Fruit fly (Drosophila melanogaster) whole organism, embryonic: ENCODE measurements around the gene Atg5.
A peak's percentile ranks its signal among the peaks of the same experiment; 100 is the strongest.

Experiments used
- Awh ChIP-seq: fragments of 200-800 bp; sonication (Bioruptor generic); IDR thresholded peaks from 2 replicates; pipeline ENCODE4, ENCODE4 v1.3.6; 2022; ENCODE audit warnings: missing biosample characterization, missing genetic modification characterization
- CG10543 ChIP-seq: fragments of 200-800 bp; sonication (Bioruptor generic); optimal IDR thresholded peaks from 3 replicates; lab custom pipeline; 2017; ENCODE audit warnings: missing biosample characterization, mild to moderate bottlenecking, missing genetic modification characterization, moderate library complexity
- CG11723 ChIP-seq: fragments of 200-800 bp; sonication (Bioruptor generic); optimal IDR thresholded peaks from 2 replicates; lab custom pipeline; 2017; ENCODE audit warnings: missing biosample characterization, mild to moderate bottlenecking, missing genetic modification characterization
- CG12155 ChIP-seq: fragments of 200-800 bp; sonication (Bioruptor generic); optimal IDR thresholded peaks from 3 replicates; lab custom pipeline; 2016; ENCODE audit warnings: missing biosample characterization, missing genetic modification characterization
- CG13624 ChIP-seq: fragments of 200-800 bp; sonication (Bioruptor generic); optimal IDR thresholded peaks from 2 replicates; lab custom pipeline; 2016; ENCODE audit warnings: missing biosample characterization, missing genetic modification characterization
- CG15269 ChIP-seq: fragments of 200-800 bp; sonication (Bioruptor generic); optimal IDR thresholded peaks from 2 replicates; lab custom pipeline; 2018; ENCODE audit warnings: missing biosample characterization, mild to moderate bottlenecking, missing genetic modification characterization, moderate library complexity
- CG15514 ChIP-seq: fragments of 200-800 bp; sonication (Bioruptor generic); optimal IDR thresholded peaks from 3 replicates; lab custom pipeline; 2017; ENCODE audit warnings: missing biosample characterization, missing genetic modification characterization, mild to moderate bottlenecking, moderate library complexity, missing genetic modification reagents
- CG1602 ChIP-seq: fragments of 200-800 bp; sonication (Bioruptor generic); optimal IDR thresholded peaks from 3 replicates; lab custom pipeline; 2016; ENCODE audit warnings: missing biosample characterization, missing genetic modification characterization
- CG1647 ChIP-seq: fragments of 200-800 bp; sonication (Bioruptor generic); optimal IDR thresholded peaks from 3 replicates; lab custom pipeline; 2016; ENCODE audit warnings: missing biosample characterization, missing genetic modification characterization
- CG2120 ChIP-seq: fragments of 200-800 bp; sonication (Bioruptor generic); optimal IDR thresholded peaks from 3 replicates; lab custom pipeline; 2016; ENCODE audit warnings: missing biosample characterization, missing genetic modification characterization
- CG30403 ChIP-seq: fragments of 200-800 bp; sonication (Bioruptor generic); optimal IDR thresholded peaks from 3 replicates; lab custom pipeline; 2016; ENCODE audit warnings: missing biosample characterization, missing genetic modification characterization
- CG3407 ChIP-seq: fragments of 200-800 bp; sonication (Bioruptor generic); optimal IDR thresholded peaks from 2 replicates; lab custom pipeline; 2018; ENCODE audit warnings: missing biosample characterization, mild to moderate bottlenecking, missing genetic modification characterization
- CG4820 ChIP-seq: fragments of 200-800 bp; sonication (Bioruptor generic); optimal IDR thresholded peaks from 3 replicates; lab custom pipeline; 2016; ENCODE audit warnings: missing biosample characterization, missing genetic modification characterization
- CG5180 ChIP-seq: fragments of 200-800 bp; sonication (Bioruptor generic); optimal IDR thresholded peaks from 3 replicates; lab custom pipeline; 2017; ENCODE audit warnings: missing biosample characterization, missing genetic modification characterization, mild to moderate bottlenecking, moderate library complexity, missing genetic modification reagents
- CG6813 ChIP-seq: fragments of 200-800 bp; sonication (Bioruptor generic); optimal IDR thresholded peaks from 2 replicates; lab custom pipeline; 2017; ENCODE audit warnings: missing biosample characterization, missing genetic modification characterization, mild to moderate bottlenecking, moderate library complexity, missing genetic modification reagents
- CG7556 ChIP-seq: fragments of 200-800 bp; sonication (Bioruptor generic); optimal IDR thresholded peaks from 2 replicates; lab custom pipeline; 2017; ENCODE audit warnings: missing biosample characterization, mild to moderate bottlenecking, missing genetic modification characterization
- CG7839 ChIP-seq: fragments of 200-800 bp; sonication (Bioruptor generic); optimal IDR thresholded peaks from 3 replicates; lab custom pipeline; 2018; ENCODE audit warnings: missing biosample characterization, mild to moderate bottlenecking, missing genetic modification characterization, moderate library complexity
- CG8359 ChIP-seq: fragments of 200-800 bp; sonication (Bioruptor generic); optimal IDR thresholded peaks from 2 replicates; lab custom pipeline; 2017; ENCODE audit warnings: missing biosample characterization, mild to moderate bottlenecking, missing genetic modification characterization, borderline replicate concordance
- CG9817 ChIP-seq: fragments of 200-800 bp; sonication (Bioruptor generic); optimal IDR thresholded peaks from 2 replicates; lab custom pipeline; 2018; ENCODE audit warnings: missing biosample characterization, mild to moderate bottlenecking, missing genetic modification characterization, moderate library complexity
- CG9932 ChIP-seq: fragments of 200-800 bp; sonication (Bioruptor generic); IDR thresholded peaks from 2 replicates; pipeline ENCODE4 v1.3.6; 2022; ENCODE audit warnings: missing biosample characterization, missing genetic modification characterization
- CHES-1-like ChIP-seq: fragments of 200-800 bp; sonication (Bioruptor generic); optimal IDR thresholded peaks from 2 replicates; lab custom pipeline; 2016; ENCODE audit warnings: missing biosample characterization, missing genetic modification characterization
- Chrac-16 ChIP-seq: fragments of 200-800 bp; sonication (Bioruptor generic); optimal IDR thresholded peaks from 3 replicates; lab custom pipeline; 2016; ENCODE audit warnings: missing biosample characterization, missing genetic modification characterization
- HLH54F ChIP-seq: fragments of 200-800 bp; sonication (Bioruptor generic); optimal IDR thresholded peaks from 3 replicates; lab custom pipeline; 2016; ENCODE audit warnings: missing biosample characterization, missing genetic modification characterization
- Jarid2 ChIP-seq: fragments of 200-800 bp; sonication (Bioruptor generic); optimal IDR thresholded peaks from 3 replicates; lab custom pipeline; 2017; ENCODE audit warnings: mild to moderate bottlenecking, missing biosample characterization, missing genetic modification reagents, missing genetic modification characterization
- Lim3 ChIP-seq: fragments of 200-800 bp; sonication (Bioruptor generic); IDR thresholded peaks from 2 replicates; pipeline ENCODE4 v1.3.6; 2022; ENCODE audit warnings: missing biosample characterization, missing genetic modification characterization
- MESR4 ChIP-seq: fragments of 200-800 bp; sonication (Bioruptor generic); optimal IDR thresholded peaks from 2 replicates; lab custom pipeline; 2018; ENCODE audit warnings: missing biosample characterization, mild to moderate bottlenecking, missing genetic modification characterization, moderate library complexity
- Mad ChIP-seq: fragments of 200-800 bp; sonication (Bioruptor generic); optimal IDR thresholded peaks from 2 replicates; lab custom pipeline; 2016; ENCODE audit warnings: missing biosample characterization, missing genetic modification characterization
- Nf-YB ChIP-seq: fragments of 200-800 bp; sonication (Bioruptor generic); optimal IDR thresholded peaks from 3 replicates; lab custom pipeline; 2019; ENCODE audit warnings: missing biosample characterization, mild to moderate bottlenecking, missing genetic modification characterization, moderate library complexity
- NfI ChIP-seq: fragments of 200-800 bp; sonication (Bioruptor generic); optimal IDR thresholded peaks from 3 replicates; lab custom pipeline; 2018; ENCODE audit warnings: missing biosample characterization, mild to moderate bottlenecking, missing genetic modification characterization, moderate library complexity
- Trl ChIP-seq, 3 experiments: fragments of >200 bp in 2 of 3; fragments of 200-800 bp in 1 of 3; sonication (Bioruptor generic) in 1 of 3; optimal IDR thresholded peaks; 2 replicates in 1 of 3; 3 replicates in 2 of 3; lab custom pipeline; 2016 to 2017; ENCODE audit warnings: missing biosample characterization in 1 of 3, missing genetic modification characterization in 1 of 3
- aop ChIP-seq: fragments of 200-800 bp; sonication (Bioruptor generic); IDR thresholded peaks from 2 replicates; pipeline ENCODE4 v1.3.6; 2022; ENCODE audit warnings: missing biosample characterization, missing genetic modification characterization
- chif ChIP-seq, 2 experiments: fragments of 200-800 bp; sonication (Bioruptor generic); optimal IDR thresholded peaks; 3 replicates each; lab custom pipeline; 2016; ENCODE audit warnings: missing biosample characterization in 2 of 2, missing genetic modification characterization in 2 of 2
- corto ChIP-seq: fragments of 200-800 bp; sonication (Bioruptor generic); optimal IDR thresholded peaks from 2 replicates; lab custom pipeline; 2016; ENCODE audit warnings: missing biosample characterization, mild to moderate bottlenecking, missing genetic modification characterization, moderate library complexity
- dm ChIP-seq: fragments of 200-800 bp; sonication (Bioruptor generic); optimal IDR thresholded peaks from 3 replicates; lab custom pipeline; 2016; ENCODE audit warnings: missing biosample characterization, missing genetic modification characterization
- gem ChIP-seq: fragments of 200-800 bp; sonication (Bioruptor generic); optimal IDR thresholded peaks from 2 replicates; lab custom pipeline; 2019; ENCODE audit warnings: missing biosample characterization, mild to moderate bottlenecking, missing genetic modification characterization, moderate library complexity
- nom ChIP-seq: fragments of 200-800 bp; sonication (Bioruptor generic); optimal IDR thresholded peaks from 2 replicates; lab custom pipeline; 2017; ENCODE audit warnings: missing biosample characterization, missing genetic modification characterization, mild to moderate bottlenecking, moderate library complexity, missing genetic modification reagents
- odd ChIP-seq: fragments of 200-800 bp; sonication (Bioruptor generic); optimal IDR thresholded peaks from 2 replicates; lab custom pipeline; 2017; ENCODE audit warnings: missing biosample characterization, mild to moderate bottlenecking, missing genetic modification characterization
- phol ChIP-seq: fragments of 200-800 bp; sonication (Bioruptor generic); optimal IDR thresholded peaks from 3 replicates; lab custom pipeline; 2018; ENCODE audit warnings: missing biosample characterization, mild to moderate bottlenecking, missing genetic modification characterization, moderate library complexity
- prd ChIP-seq, 3 experiments: fragments of >200 bp in 2 of 3; fragments of 200-800 bp in 1 of 3; sonication (Bioruptor generic) in 1 of 3; optimal IDR thresholded peaks in 2 of 3; IDR thresholded peaks in 1 of 3; 2 replicates in 2 of 3; 3 replicates in 1 of 3; pipeline versions ENCODE4 v1.3.6 to Lab custom; 2017 to 2022; ENCODE audit warnings: missing biosample characterization in 1 of 3, missing genetic modification characterization in 1 of 3
- pros ChIP-seq: fragments of 200-800 bp; sonication (Bioruptor generic); optimal IDR thresholded peaks from 3 replicates; lab custom pipeline; 2019; ENCODE audit warnings: missing biosample characterization, mild to moderate bottlenecking, missing genetic modification characterization, moderate library complexity
- ranshi ChIP-seq: fragments of 200-800 bp; sonication (Bioruptor generic); IDR thresholded peaks from 2 replicates; pipeline ENCODE4 v1.3.6; 2022; ENCODE audit warnings: missing biosample characterization, missing genetic modification characterization
- row ChIP-seq: fragments of 200-800 bp; sonication (Bioruptor generic); IDR thresholded peaks from 3 replicates; pipeline ENCODE4 v1.3.6; 2022; ENCODE audit warnings: missing biosample characterization, missing genetic modification characterization
- sd ChIP-seq: fragments of 200-800 bp; sonication (Bioruptor generic); optimal IDR thresholded peaks from 3 replicates; lab custom pipeline; 2018; ENCODE audit warnings: missing biosample characterization, mild to moderate bottlenecking, missing genetic modification characterization, moderate library complexity
- sima ChIP-seq: fragments of 200-800 bp; sonication (Bioruptor generic); optimal IDR thresholded peaks from 2 replicates; lab custom pipeline; 2016; ENCODE audit warnings: missing biosample characterization, missing genetic modification characterization
- stc ChIP-seq: fragments of 200-800 bp; sonication (Bioruptor generic); IDR thresholded peaks from 2 replicates; pipeline ENCODE4 v1.3.6; 2022; ENCODE audit warnings: missing biosample characterization, missing genetic modification characterization
- vnd ChIP-seq: fragments of 200-800 bp; sonication (Bioruptor generic); IDR thresholded peaks from 3 replicates; pipeline ENCODE4 v1.3.6; 2022; ENCODE audit warnings: missing biosample characterization, missing genetic modification characterization; ENCODE audit not compliant: partially characterized antibody

The Atg5 gene

dm6 chrX:7299399-7300355 is 23.9 kb downstream of the Atg5 start (continued):
- TF ChIP-seq CG4820: peak; percentile 22
- TF ChIP-seq CG1602 (GFP tag; lab: Kevin White, UChicago): peak; percentile 26
- no peak for TF ChIP-seq MESR4 (GFP tag; lab: Kevin White, UChicago)
- TF ChIP-seq Nf-YB (GFP tag; lab: Kevin White, UChicago): no peak
- TF ChIP-seq ranshi (GFP tag; lab: Robert Waterston, UW): no peak
- no peak for TF ChIP-seq vnd
- no peak for TF ChIP-seq prd (optimal IDR thresholded peaks at IDR 0.05; lab: Kevin White, UChicago)
- peak; percentile 52; the same call in 2 of the 3 replicates for TF ChIP-seq prd (GFP tag; IDR thresholded peaks at IDR 0.05; lab: Robert Waterston, UW)
- TF ChIP-seq phol (tag; lab: Kevin White, UChicago): peak; percentile 62
- TF ChIP-seq Mad (GFP tag; lab: Kevin White, UChicago): peak; percentile 2
- no peak for TF ChIP-seq pros (GFP tag; lab: Kevin White, UChicago)
- no peak for TF ChIP-seq nom (GFP tag; lab: Kevin White, UChicago)
- peak; percentile 70 to 93 for TF ChIP-seq Trl (optimal IDR thresholded peaks at IDR 0.05; lab: Kevin White, UChicago)
- no peak for TF ChIP-seq Trl (GFP tag; optimal IDR thresholded peaks at IDR 0.05; lab: Kevin White, UChicago)
- TF ChIP-seq CG8359 (GFP tag; lab: Kevin White, UChicago): no peak
- no peak for TF ChIP-seq corto (GFP tag; lab: Kevin White, UChicago)
- TF ChIP-seq CG9932 (GFP tag; lab: Robert Waterston, UW): peak; percentile 58
- no peak for TF ChIP-seq aop (GFP tag; lab: Robert Waterston, UW)
- TF ChIP-seq CG15514 (GFP tag; lab: Kevin White, UChicago): peak; percentile 2
- TF ChIP-seq CG5180: peak; percentile 49
- peak; percentile 74 for TF ChIP-seq gem
- TF ChIP-seq sd: peak; percentile 83
- TF ChIP-seq CG10543 (GFP tag; lab: Kevin White, UChicago): peak; percentile 22
- TF ChIP-seq dm: no peak
- peak; percentile 34 for TF ChIP-seq HLH54F (GFP tag; lab: Kevin White, UChicago)
- peak; percentile 57 for TF ChIP-seq CG9817 (tag; lab: Kevin White, UChicago)
- TF ChIP-seq CG30403 (GFP tag; lab: Kevin White, UChicago): peak; percentile 65
- no peak for TF ChIP-seq Awh (GFP tag; lab: Robert Waterston, UW)
- TF ChIP-seq sima (GFP tag; lab: Kevin White, UChicago): no peak
- no peak for TF ChIP-seq Lim3 (GFP tag; lab: Robert Waterston, UW)
- peak; percentile 60 for TF ChIP-seq CG7839 (tag; lab: Kevin White, UChicago)
- peak; percentile 100 for TF ChIP-seq CG3407 (GFP tag; lab: Kevin White, UChicago)
- peak; percentile 43 for TF ChIP-seq NfI
- peak in 1 of 2 experiments; percentile 30 for TF ChIP-seq chif (GFP tag; optimal IDR thresholded peaks at IDR 0.05; lab: Kevin White, UChicago)
- TF ChIP-seq CG15269 (tag; lab: Kevin White, UChicago): peak; percentile 66
- TF ChIP-seq Jarid2 (GFP tag; lab: Kevin White, UChicago): peak; percentile 35
- TF ChIP-seq CG2120 (GFP tag; lab: Kevin White, UChicago): peak; percentile 72
- TF ChIP-seq CG12155 (GFP tag; lab: Kevin White, UChicago): peak; percentile 15
- peak; percentile 53 for TF ChIP-seq CG7556 (GFP tag; lab: Kevin White, UChicago)
- peak; percentile 8 for TF ChIP-seq Chrac-16
- TF ChIP-seq CG13624 (GFP tag; lab: Kevin White, UChicago): peak; percentile 41
- peak; percentile 38 for TF ChIP-seq CG6813 (GFP tag; lab: Kevin White, UChicago)
- TF ChIP-seq stc: peak; percentile 41; the same call in 1 of the 2 replicates
- TF ChIP-seq CHES-1-like: peak; percentile 8
- TF ChIP-seq CG11723: no peak
- TF ChIP-seq row (GFP tag; lab: Robert Waterston, UW): peak; percentile 62
- TF ChIP-seq CG1647 (GFP tag; lab: Kevin White, UChicago): no peak
- TF ChIP-seq odd: no peak
